Worm (Caenorhabditis elegans) whole organism, late embryonic: ENCODE data around the gene R107.2.

ENCODE experiments used
- F13H6.1 ChIP-seq: sonication (generic microtip); optimal IDR thresholded peaks from 2 replicates; lab custom pipeline; 2016; ENCODE audit warnings: missing genetic modification characterization, missing compliant biosample characterization
- K09A11.1 ChIP-seq: sonication (generic microtip); optimal IDR thresholded peaks from 2 replicates; lab custom pipeline; 2017; ENCODE audit warnings: antibody characterized with exemption, mild to moderate bottlenecking, missing genetic modification characterization, missing compliant biosample characterization; ENCODE audit not compliant: insufficient read depth
- T23F11.4 ChIP-seq: fragments of 200-800 bp; sonication (Bioruptor generic); optimal IDR thresholded peaks from 2 replicates; lab custom pipeline; 2018; ENCODE audit warnings: mild to moderate bottlenecking, missing genetic modification characterization, missing compliant biosample characterization
- ama-1 ChIP-seq: fragments of 150-350 bp; optimal IDR thresholded peaks from 2 replicates; lab custom pipeline; 2014
- ceh-18 ChIP-seq: sonication (generic microtip); optimal IDR thresholded peaks from 2 replicates; lab custom pipeline; 2016; ENCODE audit warnings: missing genetic modification characterization, missing compliant biosample characterization
- ceh-19 ChIP-seq: fragments of 200-800 bp; sonication (Bioruptor generic); optimal IDR thresholded peaks from 2 replicates; lab custom pipeline; 2018; ENCODE audit warnings: mild to moderate bottlenecking, missing genetic modification characterization, missing compliant biosample characterization
- ceh-2 ChIP-seq: sonication (generic microtip); optimal IDR thresholded peaks from 2 replicates; lab custom pipeline; 2016; ENCODE audit warnings: missing genotype, missing genetic modification characterization, missing compliant biosample characterization
- ceh-22 ChIP-seq: sonication (generic microtip); optimal IDR thresholded peaks from 2 replicates; lab custom pipeline; 2017; ENCODE audit warnings: missing biosample characterization, missing genetic modification characterization
- ceh-24 ChIP-seq: sonication (generic microtip); optimal IDR thresholded peaks from 2 replicates; lab custom pipeline; 2016; ENCODE audit warnings: mild to moderate bottlenecking, missing genetic modification characterization, missing compliant biosample characterization
- ceh-30 ChIP-seq: fragments of 150-350 bp; optimal IDR thresholded peaks from 2 replicates; lab custom pipeline; 2014; ENCODE audit warnings: missing biosample characterization, missing genetic modification characterization
- ceh-34 ChIP-seq: sonication (generic microtip); optimal IDR thresholded peaks from 2 replicates; lab custom pipeline; 2016; ENCODE audit warnings: mild to moderate bottlenecking, missing genetic modification characterization, missing compliant biosample characterization
- ceh-45 ChIP-seq: fragments of 200-800 bp; sonication (Bioruptor generic); IDR thresholded peaks from 2 replicates; pipeline ENCODE4 v1.3.6; 2022; ENCODE audit warnings: missing genetic modification reagents, missing genetic modification characterization, missing compliant biosample characterization
- ceh-48 ChIP-seq: sonication (generic microtip); optimal IDR thresholded peaks from 2 replicates; lab custom pipeline; 2016; ENCODE audit warnings: missing genetic modification characterization, inconsistent platforms, missing compliant biosample characterization
- ceh-6 ChIP-seq: fragments of 200-800 bp; sonication (Bioruptor generic); optimal IDR thresholded peaks from 2 replicates; lab custom pipeline; 2018; ENCODE audit warnings: mild to moderate bottlenecking, missing genetic modification characterization, missing compliant biosample characterization
- ceh-9 ChIP-seq: sonication (generic microtip); optimal IDR thresholded peaks from 2 replicates; lab custom pipeline; 2016; ENCODE audit warnings: mild to moderate bottlenecking, missing genetic modification characterization, inconsistent platforms, missing compliant biosample characterization
- dmd-4 ChIP-seq: sonication (generic microtip); optimal IDR thresholded peaks from 2 replicates; lab custom pipeline; 2016; ENCODE audit warnings: borderline replicate concordance, missing genetic modification characterization, missing compliant biosample characterization
- elt-2 ChIP-seq: sonication (generic microtip); optimal IDR thresholded peaks from 2 replicates; lab custom pipeline; 2016; ENCODE audit warnings: missing genetic modification reagents, missing genetic modification characterization, missing compliant biosample characterization
- ets-4 ChIP-seq: sonication (generic microtip); optimal IDR thresholded peaks from 2 replicates; lab custom pipeline; 2016; ENCODE audit warnings: missing genetic modification characterization, missing compliant biosample characterization
- fkh-10 ChIP-seq: fragments of 150-350 bp; optimal IDR thresholded peaks from 2 replicates; lab custom pipeline; 2014; ENCODE audit warnings: missing biosample characterization, missing genetic modification reagents, missing genetic modification characterization
- fkh-6 ChIP-seq: sonication (generic microtip); optimal IDR thresholded peaks from 2 replicates; lab custom pipeline; 2016; ENCODE audit warnings: missing genetic modification characterization, missing compliant biosample characterization
- lim-6 ChIP-seq: sonication (generic microtip); optimal IDR thresholded peaks from 2 replicates; lab custom pipeline; 2016; ENCODE audit warnings: missing genetic modification characterization, missing compliant biosample characterization
- lin-11 ChIP-seq: fragments of 200-800 bp; sonication (Bioruptor generic); optimal IDR thresholded peaks from 2 replicates; lab custom pipeline; 2018; ENCODE audit warnings: mild to moderate bottlenecking, missing genetic modification characterization, missing compliant biosample characterization
- madf-2 ChIP-seq: sonication (generic microtip); optimal IDR thresholded peaks from 2 replicates; lab custom pipeline; 2017; ENCODE audit warnings: missing genetic modification characterization, missing compliant biosample characterization
- mec-3 ChIP-seq: sonication (generic microtip); optimal IDR thresholded peaks from 2 replicates; lab custom pipeline; 2016; ENCODE audit warnings: borderline replicate concordance, missing genetic modification characterization, missing compliant biosample characterization
- nfya-1 ChIP-seq: sonication (generic microtip); optimal IDR thresholded peaks from 2 replicates; lab custom pipeline; 2017; ENCODE audit warnings: missing genetic modification characterization, mild to moderate bottlenecking, missing compliant biosample characterization, antibody characterized with exemption, moderate library complexity
- nhr-232 ChIP-seq: sonication (generic microtip); optimal IDR thresholded peaks from 2 replicates; lab custom pipeline; 2016; ENCODE audit warnings: missing genetic modification characterization, missing compliant biosample characterization
- npax-4 ChIP-seq: sonication (generic microtip); optimal IDR thresholded peaks from 2 replicates; lab custom pipeline; 2016; ENCODE audit warnings: missing genetic modification characterization, missing compliant biosample characterization
- odd-2 ChIP-seq: sonication (generic microtip); optimal IDR thresholded peaks from 2 replicates; lab custom pipeline; 2017; ENCODE audit warnings: antibody characterized with exemption, mild to moderate bottlenecking, missing genetic modification characterization, missing compliant biosample characterization
- pag-3 ChIP-seq: sonication (generic microtip); optimal IDR thresholded peaks from 2 replicates; lab custom pipeline; 2016; ENCODE audit warnings: missing compliant biosample characterization, missing genetic modification characterization, borderline replicate concordance
- pha-2 ChIP-seq: sonication (generic microtip); optimal IDR thresholded peaks from 2 replicates; lab custom pipeline; 2017; ENCODE audit warnings: mild to moderate bottlenecking, missing genetic modification characterization, missing compliant biosample characterization
- pha-4 ChIP-seq: fragments of 150-350 bp; optimal IDR thresholded peaks from 2 replicates; lab custom pipeline; 2018; ENCODE audit warnings: missing biosample characterization, missing genetic modification reagents, missing genetic modification characterization
- ref-2 ChIP-seq: sonication (generic microtip); optimal IDR thresholded peaks from 2 replicates; lab custom pipeline; 2016; ENCODE audit warnings: missing genetic modification characterization, missing compliant biosample characterization
- sox-2 ChIP-seq: fragments of 200-800 bp; sonication (Bioruptor generic); IDR thresholded peaks from 2 replicates; pipeline ENCODE4 v1.3.6; 2022; ENCODE audit warnings: missing genetic modification reagents, missing genetic modification characterization, missing compliant biosample characterization
- sox-4 ChIP-seq: sonication (generic microtip); optimal IDR thresholded peaks from 2 replicates; lab custom pipeline; 2017; ENCODE audit warnings: mild to moderate bottlenecking, missing genetic modification characterization, inconsistent platforms, missing compliant biosample characterization
- tbx-2 ChIP-seq: sonication (generic microtip); optimal IDR thresholded peaks from 2 replicates; lab custom pipeline; 2016; ENCODE audit warnings: missing genetic modification characterization, missing compliant biosample characterization
- tbx-7 ChIP-seq: sonication (generic microtip); optimal IDR thresholded peaks from 2 replicates; lab custom pipeline; 2016; ENCODE audit warnings: missing genotype, missing genetic modification characterization, missing compliant biosample characterization
- ttx-3 ChIP-seq: sonication (generic microtip); optimal IDR thresholded peaks from 2 replicates; lab custom pipeline; 2016; ENCODE audit warnings: missing genetic modification reagents, missing genetic modification characterization, missing compliant biosample characterization
- unc-42 ChIP-seq: sonication (generic microtip); optimal IDR thresholded peaks from 2 replicates; lab custom pipeline; 2016; ENCODE audit warnings: missing genotype, missing genetic modification characterization, missing compliant biosample characterization
- unc-86 ChIP-seq: sonication (generic microtip); optimal IDR thresholded peaks from 2 replicates; lab custom pipeline; 2016; ENCODE audit warnings: missing genetic modification characterization, missing compliant biosample characterization
- ztf-16 ChIP-seq: sonication (generic microtip); optimal IDR thresholded peaks from 2 replicates; lab custom pipeline; 2017; ENCODE audit warnings: missing genetic modification characterization, missing compliant biosample characterization

The R107.2 gene

ce11 chrIII:9050600-9050999 lies 4.9 kb upstream of the R107.2 start, which contains the start of gene ikke-1:
TSS of gene ikke-1 (minus strand) at chrIII:9050700.
- TF ChIP-seq fkh-6 (tag; lab: Kevin White, UChicago) (no peak), dmd-4 (tag; lab: Kevin White, UChicago) (no peak), ama-1 (lab: Kevin White, UChicago) (no peak), lim-6 (tag; lab: Kevin White, UChicago) (no peak), ceh-45 (GFP tag; lab: Robert Waterston, UW) (no peak), unc-42 (no peak), ceh-18 (tag; lab: Kevin White, UChicago) (no peak), ceh-24 (tag; lab: Kevin White, UChicago) (no peak), ttx-3 (tag; lab: Kevin White, UChicago) (no peak), pha-2 (tag; lab: Kevin White, UChicago) (no peak), tbx-2 (tag; lab: Kevin White, UChicago) (no peak), npax-4 (tag; lab: Kevin White, UChicago) (no peak), lin-11 (tag; lab: Kevin White, UChicago) (no peak), sox-4 (tag; lab: Kevin White, UChicago) (no peak), tbx-7 (no peak), ceh-9 (tag; lab: Kevin White, UChicago) (no peak), ceh-19 (no peak), nhr-232 (no peak)

ce11 chrIII:9047260-9047659 lies 1.5 kb upstream of the R107.2 start:
- TF ChIP-seq F13H6.1 (tag; lab: Kevin White, UChicago): no peak
- TF ChIP-seq T23F11.4 (GFP tag; lab: Kevin White, UChicago): no peak
- no peak for TF ChIP-seq ref-2 (tag; lab: Kevin White, UChicago)
- no peak for TF ChIP-seq elt-2 (tag; lab: Kevin White, UChicago)
- no peak for TF ChIP-seq ceh-2
- no peak for TF ChIP-seq ceh-45 (GFP tag; lab: Robert Waterston, UW)
- no peak for TF ChIP-seq ceh-30 (tag; lab: Kevin White, UChicago)
- TF ChIP-seq fkh-10 (GFP tag; lab: Kevin White, UChicago): no peak
- TF ChIP-seq ceh-6: no peak
- TF ChIP-seq odd-2 (tag; lab: Kevin White, UChicago): no peak
- no peak for TF ChIP-seq ets-4 (tag; lab: Kevin White, UChicago)
- no peak for TF ChIP-seq tbx-2 (tag; lab: Kevin White, UChicago)
- no peak for TF ChIP-seq unc-86 (tag; lab: Kevin White, UChicago)
- TF ChIP-seq pag-3: no peak
- TF ChIP-seq ceh-34 (tag; lab: Kevin White, UChicago): no peak
- no peak for TF ChIP-seq madf-2 (tag; lab: Kevin White, UChicago)
- TF ChIP-seq ceh-48 (tag; lab: Kevin White, UChicago): no peak
- no peak for TF ChIP-seq dmd-4 (tag; lab: Kevin White, UChicago)
- TF ChIP-seq sox-2 (GFP tag; lab: Robert Waterston, UW): no peak
- TF ChIP-seq K09A11.1 (tag; lab: Kevin White, UChicago): no peak
- TF ChIP-seq, all 69 proteins: peak for 0

ce11 chrIII:9043200-9043599 lies 2.5 kb downstream of the R107.2 start, which contains the start of gene nac-2:
TSS of gene nac-2 (minus strand) at chrIII:9043300.
- no peak for TF ChIP-seq lin-11 (tag; lab: Kevin White, UChicago)
- TF ChIP-seq ceh-24 (tag; lab: Kevin White, UChicago): no peak
- no peak for TF ChIP-seq pha-4
- no peak for TF ChIP-seq mec-3
- no peak for TF ChIP-seq ceh-22 (tag; lab: Kevin White, UChicago)
- no peak for TF ChIP-seq K09A11.1 (tag; lab: Kevin White, UChicago)
- TF ChIP-seq ceh-2: no peak
- TF ChIP-seq ceh-18 (tag; lab: Kevin White, UChicago): no peak
- TF ChIP-seq ceh-45 (GFP tag; lab: Robert Waterston, UW): no peak
- no peak for TF ChIP-seq ceh-6
- no peak for TF ChIP-seq fkh-10 (GFP tag; lab: Kevin White, UChicago)
- no peak for TF ChIP-seq ceh-9 (tag; lab: Kevin White, UChicago)
- no peak for TF ChIP-seq nfya-1 (tag; lab: Kevin White, UChicago)
- no peak for TF ChIP-seq ztf-16 (tag; lab: Kevin White, UChicago)
- TF ChIP-seq npax-4 (tag; lab: Kevin White, UChicago): no peak
- TF ChIP-seq fkh-6 (tag; lab: Kevin White, UChicago): no peak
